Worm (Caenorhabditis elegans) whole organism, L2 larva: ENCODE results near the gene lrch-1.

Experiments
- C34F6.9 ChIP-seq: fragments of 150-350 bp; optimal IDR thresholded peaks from 2 replicates; lab custom pipeline; 2014; ENCODE audit warnings: missing biosample characterization, missing genetic modification characterization
- R02D3.7 ChIP-seq: fragments of 150-350 bp; optimal IDR thresholded peaks from 2 replicates; lab custom pipeline; 2014; ENCODE audit warnings: missing biosample characterization, missing genetic modification characterization
- ZK546.5 ChIP-seq: sonication (generic microtip); optimal IDR thresholded peaks from 2 replicates; lab custom pipeline; 2017; ENCODE audit warnings: missing biosample characterization, missing genetic modification characterization
- alr-1 ChIP-seq: fragments of 150-350 bp; optimal IDR thresholded peaks from 2 replicates; lab custom pipeline; 2014; ENCODE audit warnings: missing biosample characterization, missing genetic modification characterization
- aly-2 ChIP-seq: fragments of 150-350 bp; optimal IDR thresholded peaks from 2 replicates; lab custom pipeline; 2014; ENCODE audit warnings: missing biosample characterization, missing genetic modification characterization
- blmp-1 ChIP-seq: sonication (generic microtip); optimal IDR thresholded peaks from 2 replicates; lab custom pipeline; 2017; ENCODE audit warnings: missing genetic modification characterization, mild to moderate bottlenecking, missing compliant biosample characterization, antibody characterized with exemption, moderate library complexity; ENCODE audit not compliant: insufficient read depth
- ceh-16 ChIP-seq: fragments of 150-350 bp; optimal IDR thresholded peaks from 2 replicates; lab custom pipeline; 2014; ENCODE audit warnings: missing biosample characterization, missing genetic modification characterization
- ceh-82 ChIP-seq: fragments of 150-350 bp; optimal IDR thresholded peaks from 2 replicates; lab custom pipeline; 2014; ENCODE audit warnings: missing biosample characterization, missing genetic modification characterization
- crh-2 ChIP-seq: sonication (generic microtip); optimal IDR thresholded peaks from 2 replicates; lab custom pipeline; 2017; ENCODE audit warnings: missing biosample characterization, missing genetic modification characterization
- dmd-4 ChIP-seq: sonication (generic microtip); optimal IDR thresholded peaks from 2 replicates; lab custom pipeline; 2017; ENCODE audit warnings: missing biosample characterization, missing genetic modification characterization
- egl-27 ChIP-seq: sonication (generic microtip); optimal IDR thresholded peaks from 3 replicates; lab custom pipeline; 2017; ENCODE audit warnings: missing biosample characterization, missing genetic modification reagents, missing genetic modification characterization
- gmeb-1 ChIP-seq: fragments of 150-350 bp; optimal IDR thresholded peaks from 2 replicates; lab custom pipeline; 2014; ENCODE audit warnings: missing biosample characterization, missing genetic modification characterization
- lin-13 ChIP-seq: fragments of 150-350 bp; optimal IDR thresholded peaks from 2 replicates; lab custom pipeline; 2014; ENCODE audit warnings: missing biosample characterization, missing genetic modification reagents, missing genetic modification characterization
- lin-39 ChIP-seq: fragments of 150-350 bp; optimal IDR thresholded peaks from 2 replicates; lab custom pipeline; 2014; ENCODE audit warnings: missing biosample characterization, missing genetic modification reagents, missing genetic modification characterization
- lsy-2 ChIP-seq, 2 experiments: fragments of 150-350 bp in 1 of 2; sonication (generic microtip) in 1 of 2; optimal IDR thresholded peaks; 2 replicates each; lab custom pipeline; 2014 to 2017; ENCODE audit warnings: missing biosample characterization in 2 of 2, missing genetic modification characterization in 2 of 2
- mab-5 ChIP-seq: fragments of 150-350 bp; optimal IDR thresholded peaks from 2 replicates; lab custom pipeline; 2014; ENCODE audit warnings: missing biosample characterization, missing genetic modification characterization
- mbf-1 ChIP-seq: sonication (generic microtip); optimal IDR thresholded peaks from 2 replicates; lab custom pipeline; 2017; ENCODE audit warnings: missing biosample characterization, missing genetic modification characterization
- mdl-1 ChIP-seq, 2 experiments: fragments of 150-350 bp in 1 of 2; sonication (generic microtip) in 1 of 2; optimal IDR thresholded peaks; 2 replicates each; lab custom pipeline; 2017; ENCODE audit warnings: missing biosample characterization in 2 of 2, missing genetic modification characterization in 2 of 2
- nhr-11 ChIP-seq: fragments of 150-350 bp; optimal IDR thresholded peaks from 2 replicates; lab custom pipeline; 2014; ENCODE audit warnings: missing biosample characterization, missing genetic modification characterization
- nhr-12 ChIP-seq: fragments of 150-350 bp; optimal IDR thresholded peaks from 2 replicates; lab custom pipeline; 2014; ENCODE audit warnings: missing biosample characterization, missing genetic modification characterization
- nhr-129 ChIP-seq: fragments of 150-350 bp; optimal IDR thresholded peaks from 2 replicates; lab custom pipeline; 2014; ENCODE audit warnings: missing biosample characterization, missing genetic modification characterization
- nhr-21 ChIP-seq: fragments of 150-350 bp; optimal IDR thresholded peaks from 2 replicates; lab custom pipeline; 2014; ENCODE audit warnings: missing biosample characterization, missing genetic modification characterization
- nhr-23 ChIP-seq: fragments of 150-350 bp; optimal IDR thresholded peaks from 2 replicates; lab custom pipeline; 2014; ENCODE audit warnings: missing biosample characterization, missing genetic modification reagents, missing genetic modification characterization
- nhr-237 ChIP-seq: fragments of 150-350 bp; optimal IDR thresholded peaks from 2 replicates; lab custom pipeline; 2014; ENCODE audit warnings: missing biosample characterization, missing genetic modification characterization
- nhr-25 ChIP-seq: fragments of 150-350 bp; sonication (generic microtip); optimal IDR thresholded peaks from 3 replicates; lab custom pipeline; 2014; ENCODE audit warnings: missing biosample characterization, missing genetic modification characterization
- nhr-6 ChIP-seq: fragments of 150-350 bp; optimal IDR thresholded peaks from 2 replicates; lab custom pipeline; 2014; ENCODE audit warnings: missing biosample characterization, missing genetic modification characterization
- nhr-77 ChIP-seq: fragments of 150-350 bp; optimal IDR thresholded peaks from 2 replicates; lab custom pipeline; 2014; ENCODE audit warnings: missing biosample characterization, missing genetic modification characterization
- peb-1 ChIP-seq: fragments of 150-350 bp; optimal IDR thresholded peaks from 2 replicates; lab custom pipeline; 2014; ENCODE audit warnings: missing biosample characterization, missing genetic modification characterization
- sem-4 ChIP-seq: fragments of 150-350 bp; optimal IDR thresholded peaks from 2 replicates; lab custom pipeline; 2014; ENCODE audit warnings: missing biosample characterization, missing genetic modification reagents, missing genetic modification characterization
- sma-3 ChIP-seq: sonication (generic microtip); optimal IDR thresholded peaks from 2 replicates; lab custom pipeline; 2016; ENCODE audit warnings: missing genetic modification reagents, missing genetic modification characterization, missing compliant biosample characterization
- unc-39 ChIP-seq: fragments of 150-350 bp; optimal IDR thresholded peaks from 2 replicates; lab custom pipeline; 2014; ENCODE audit warnings: missing biosample characterization, missing genetic modification characterization
- unc-55 ChIP-seq: fragments of 150-350 bp; sonication (generic microtip); optimal IDR thresholded peaks from 3 replicates; lab custom pipeline; 2014; ENCODE audit warnings: missing biosample characterization, missing genetic modification reagents, missing genetic modification characterization
- unc-62 ChIP-seq: fragments of 150-350 bp; optimal IDR thresholded peaks from 2 replicates; lab custom pipeline; 2014; ENCODE audit warnings: missing biosample characterization, missing genetic modification reagents, missing genetic modification characterization
- ztf-1 ChIP-seq: fragments of 200-800 bp; sonication (Bioruptor generic); conservative IDR thresholded peaks from 2 replicates; pipeline ENCODE4 v1.3.6; 2022; ENCODE audit warnings: missing genetic modification characterization, missing compliant biosample characterization
- ztf-11 ChIP-seq: sonication (generic microtip); optimal IDR thresholded peaks from 2 replicates; lab custom pipeline; 2017; ENCODE audit warnings: missing biosample characterization, missing genetic modification characterization
- ztf-4 ChIP-seq: fragments of 150-350 bp; optimal IDR thresholded peaks from 2 replicates; lab custom pipeline; 2014; ENCODE audit warnings: missing biosample characterization, missing genetic modification characterization

Gene lrch-1

DNA sequence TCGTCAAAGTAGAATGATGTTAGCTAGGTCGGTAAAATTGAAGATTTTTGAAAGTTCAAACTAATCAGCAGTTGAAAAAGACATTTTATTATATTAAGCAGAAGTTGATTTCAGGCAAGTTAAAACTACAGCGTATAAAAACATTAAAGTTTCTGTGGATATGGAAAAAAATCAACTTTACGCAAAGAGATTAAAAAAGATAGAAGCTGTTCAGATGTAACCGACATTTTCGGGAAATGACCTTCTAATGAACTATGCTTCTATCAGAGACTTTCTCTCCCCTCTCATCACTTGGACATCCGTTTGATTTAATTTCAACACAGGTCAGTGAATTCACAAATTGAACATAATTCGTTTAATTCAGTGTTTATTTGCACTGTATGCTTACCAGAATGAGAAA, 36.2 kb downstream of the lrch-1 start, which contains the start of gene T13C5.7:
Gene T13C5.7 (plus strand): TSS at position 301 of the 400 bp plus-strand sequence.
- TF ChIP-seq ceh-82 (tag; lab: Kevin White, UChicago) = no peak
- TF ChIP-seq lin-39 (tag; lab: Kevin White, UChicago) = no peak
- TF ChIP-seq sma-3 (GFP tag; lab: Kevin White, UChicago) = no peak
- TF ChIP-seq sem-4 (tag; lab: Kevin White, UChicago) = no peak
- TF ChIP-seq nhr-12 (tag; lab: Kevin White, UChicago) = no peak
- no peak for TF ChIP-seq nhr-21
- no peak for TF ChIP-seq peb-1
- no peak for TF ChIP-seq nhr-6
- TF ChIP-seq unc-39 (tag; lab: Kevin White, UChicago) = no peak
- TF ChIP-seq mab-5 (tag; lab: Kevin White, UChicago) = no peak
- no peak for TF ChIP-seq nhr-77 (tag; lab: Kevin White, UChicago)
- TF ChIP-seq egl-27 (tag; lab: Kevin White, UChicago) = no peak
- no peak for TF ChIP-seq ztf-4 (tag; lab: Kevin White, UChicago)
- no peak for TF ChIP-seq lin-13 (GFP tag; lab: Kevin White, UChicago)
- TF ChIP-seq C34F6.9 = no peak
- no peak for TF ChIP-seq mdl-1 (tag; optimal IDR thresholded peaks at IDR 0.05; lab: Kevin White, UChicago)
- no peak for TF ChIP-seq dmd-4 (tag; lab: Kevin White, UChicago)
- no peak for TF ChIP-seq crh-2 (tag; lab: Kevin White, UChicago)
- TF ChIP-seq nhr-23 (tag; lab: Kevin White, UChicago) = no peak
- no peak for TF ChIP-seq blmp-1 (tag; lab: Kevin White, UChicago)

DNA sequence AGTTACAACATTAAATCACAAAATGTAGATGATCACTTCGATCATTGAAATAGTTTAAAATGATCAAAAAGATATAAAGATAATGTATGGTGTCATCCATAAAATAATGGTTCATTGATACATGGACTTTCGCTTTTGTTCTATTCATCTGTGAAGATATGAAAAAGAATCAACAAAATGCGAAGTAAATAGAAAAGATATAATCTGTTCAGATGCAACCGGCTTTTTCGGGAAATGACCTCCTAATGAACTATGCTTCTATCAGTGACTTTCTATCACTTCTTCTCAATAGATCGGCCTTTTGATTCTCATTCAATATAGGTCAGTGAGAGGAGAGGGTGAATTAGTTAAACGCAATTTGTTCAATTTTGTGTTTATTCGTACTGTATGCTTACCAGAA, 37.5 kb downstream of the lrch-1 start:
- TF ChIP-seq unc-62 (GFP tag; lab: Kevin White, UChicago) = no peak
- no peak for TF ChIP-seq nhr-11
- TF ChIP-seq nhr-21 = peak; percentile 69
- peak; percentile 46 for TF ChIP-seq blmp-1 (tag; lab: Kevin White, UChicago)

DNA sequence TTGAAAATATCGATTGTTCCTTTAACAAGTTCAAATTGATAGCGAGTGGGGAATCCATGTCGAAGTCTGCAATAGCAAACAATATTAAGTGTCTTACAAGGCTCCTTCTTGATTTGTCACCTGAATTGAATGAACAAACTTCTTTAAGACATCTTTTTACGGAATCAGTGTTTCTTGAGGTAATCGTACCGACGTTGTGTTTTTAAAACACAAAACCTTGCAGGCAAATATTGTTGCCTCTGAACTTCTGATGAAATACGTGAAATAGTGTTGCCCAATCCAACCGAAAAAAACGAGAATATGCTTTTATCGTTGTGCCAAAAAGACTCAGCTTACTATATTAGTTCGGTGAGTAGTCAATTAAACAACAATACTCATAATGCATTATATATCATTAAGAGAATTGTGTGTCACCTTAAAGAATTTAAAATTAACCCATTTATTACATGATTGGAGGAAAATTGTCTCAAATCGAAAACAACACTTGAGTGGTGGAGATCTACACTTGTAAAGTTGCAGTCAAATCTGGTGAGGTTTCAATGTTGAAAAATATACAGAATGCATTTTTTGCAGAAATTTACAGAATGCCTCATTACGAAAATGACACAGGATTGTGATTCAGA, 38.4 kb downstream of the lrch-1 start, which contains the start of the genes T25B2.4 and T13C5.3:
Gene T25B2.4 (plus strand): TSS at position 301 of the 623 bp plus-strand sequence.
Gene T13C5.3 (plus strand): TSS at position 573 of the 623 bp plus-strand sequence.
- no peak for TF ChIP-seq peb-1
- no peak for TF ChIP-seq R02D3.7 (tag; lab: Kevin White, UChicago)
- no peak for TF ChIP-seq aly-2 (tag; lab: Kevin White, UChicago)
- TF ChIP-seq nhr-77 (tag; lab: Kevin White, UChicago) = no peak
- no peak for TF ChIP-seq blmp-1 (tag; lab: Kevin White, UChicago)
- TF ChIP-seq nhr-237 (tag; lab: Kevin White, UChicago) = no peak
- no peak for TF ChIP-seq nhr-129 (tag; lab: Kevin White, UChicago)
- TF ChIP-seq ceh-16 (tag; lab: Kevin White, UChicago) = no peak
- no peak for TF ChIP-seq sem-4 (tag; lab: Kevin White, UChicago)
- no peak for TF ChIP-seq nhr-25

DNA sequence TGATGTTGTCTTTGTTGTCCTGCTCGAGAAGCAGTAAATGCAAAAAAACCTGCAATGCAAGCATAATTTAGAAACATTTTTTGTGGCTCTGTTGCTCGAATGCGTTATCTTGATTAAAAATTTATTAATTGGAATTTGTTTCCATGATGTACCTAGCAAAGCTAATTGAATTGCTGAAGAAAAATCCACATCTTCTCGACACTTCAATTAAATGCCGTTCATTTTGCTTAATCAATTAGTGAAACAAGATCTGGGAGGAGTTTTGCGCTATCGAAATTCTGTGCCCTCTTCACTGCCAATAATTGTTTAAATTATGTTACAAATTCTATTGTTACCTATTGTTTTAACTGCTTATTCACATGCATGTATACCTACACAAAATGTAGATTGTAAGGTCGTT, 40.6 kb downstream of the lrch-1 start, which contains the start of gene T25B2.3:
Gene T25B2.3 (plus strand): TSS at position 301 of the 400 bp plus-strand sequence.
- no peak for TF ChIP-seq crh-2 (tag; lab: Kevin White, UChicago)
- TF ChIP-seq mdl-1 (tag; optimal IDR thresholded peaks at IDR 0.05; lab: Kevin White, UChicago) = no peak
- no peak for TF ChIP-seq nhr-21
- TF ChIP-seq sem-4 (tag; lab: Kevin White, UChicago) = no peak
- TF ChIP-seq C34F6.9 = no peak
- TF ChIP-seq ztf-11 (tag; lab: Kevin White, UChicago) = no peak
- TF ChIP-seq mbf-1 (tag; lab: Kevin White, UChicago) = no peak
- no peak for TF ChIP-seq ceh-82 (tag; lab: Kevin White, UChicago)
- TF ChIP-seq ztf-1 (GFP tag; lab: Robert Waterston, UW) = no peak
- no peak for TF ChIP-seq unc-55
- TF ChIP-seq ZK546.5 = no peak
- TF ChIP-seq ceh-16 (tag; lab: Kevin White, UChicago) = no peak
- no peak for TF ChIP-seq nhr-11
- TF ChIP-seq mab-5 (tag; lab: Kevin White, UChicago) = no peak
- no peak for TF ChIP-seq alr-1 (tag; lab: Kevin White, UChicago)
- no peak for TF ChIP-seq lsy-2 (tag; optimal IDR thresholded peaks at IDR 0.05; lab: Kevin White, UChicago)
- no peak for TF ChIP-seq peb-1
- TF ChIP-seq gmeb-1 (tag; lab: Kevin White, UChicago) = no peak
- no peak for TF ChIP-seq R02D3.7 (tag; lab: Kevin White, UChicago)
